Worm (Caenorhabditis elegans): ENCODE data around the gene ZC513.2.
A peak's percentile ranks its signal among the peaks of the same experiment; 100 is the strongest.

The ZC513.2 gene

ce11 chrV:8028825-8029489 lies 25.3 kb upstream of the ZC513.2 start, which contains the start of gene oma-2:
oma-2 (plus strand) TSS chrV:8029439.
- TF ChIP-seq ahr-1 (tag; optimal IDR thresholded peaks at IDR 0.05), result no peak
- TF ChIP-seq unc-42 (tag; optimal IDR thresholded peaks at IDR 0.05), result no peak
- no peak for TF ChIP-seq C08G9.2 (tag; optimal IDR thresholded peaks at IDR 0.05)
- TF ChIP-seq mec-3 (tag; optimal IDR thresholded peaks at IDR 0.05; ENCODE audit: borderline replicate concordance), result no peak

DNA sequence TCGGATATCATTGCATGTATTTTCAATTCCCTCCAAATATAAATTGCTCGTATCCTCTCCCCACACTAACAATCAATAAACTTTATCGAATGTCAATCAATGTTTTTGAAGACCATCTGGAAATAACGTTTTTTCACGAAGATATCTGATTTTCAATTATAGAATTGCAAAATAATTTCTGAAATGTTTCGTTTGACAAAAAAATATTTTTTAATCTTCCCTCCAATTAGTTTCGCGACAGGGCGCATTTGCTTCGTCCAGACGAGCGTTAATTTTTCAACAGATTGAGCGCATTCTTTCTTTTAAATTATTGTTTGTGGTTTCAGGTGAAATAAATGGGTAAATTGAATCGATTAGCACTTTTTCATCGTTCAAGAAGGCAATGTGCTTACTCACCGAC lies 23.1 kb upstream of the ZC513.2 start, which contains the start of gene vars-1:
TSS of gene vars-1 (plus strand) at position 291 of the 400 bp plus-strand sequence.
- TF ChIP-seq eyg-1 (tag; optimal IDR thresholded peaks at IDR 0.05), result no peak
- no peak for TF ChIP-seq nhr-11 (tag; optimal IDR thresholded peaks at IDR 0.05)
- peak; percentile 0 for TF ChIP-seq nfya-1 (tag; optimal IDR thresholded peaks at IDR 0.05)
- TF ChIP-seq unc-55 (GFP tag; optimal IDR thresholded peaks at IDR 0.05), result peak; percentile 54
- no peak for TF ChIP-seq ceh-22 (tag; optimal IDR thresholded peaks at IDR 0.05)
- peak; percentile 35 for TF ChIP-seq unc-42 (tag; optimal IDR thresholded peaks at IDR 0.05)
- TF ChIP-seq pat-9 (tag; optimal IDR thresholded peaks at IDR 0.05), result no peak

ce11 chrV:8034811-8035210 lies 19.4 kb upstream of the ZC513.2 start, which contains the start of gene algn-12:
algn-12 (plus strand) TSS chrV:8035111.
- TF ChIP-seq madf-2 (tag; optimal IDR thresholded peaks at IDR 0.05) (no peak), ceh-22 (tag; optimal IDR thresholded peaks at IDR 0.05) (no peak), pros-1 (tag; optimal IDR thresholded peaks at IDR 0.05) (no peak), ama-1 (optimal IDR thresholded peaks at IDR 0.05) (no peak), nhr-11 (tag; optimal IDR thresholded peaks at IDR 0.05) (no peak), mec-3 (tag; optimal IDR thresholded peaks at IDR 0.05; ENCODE audit: borderline replicate concordance) (no peak), ceh-34 (tag; optimal IDR thresholded peaks at IDR 0.05) (no peak), fkh-6 (tag; optimal IDR thresholded peaks at IDR 0.05) (no peak), eyg-1 (tag; optimal IDR thresholded peaks at IDR 0.05) (no peak), syd-9 (tag; optimal IDR thresholded peaks at IDR 0.05) (no peak), unc-42 (tag; optimal IDR thresholded peaks at IDR 0.05) (no peak), T23F11.4 (GFP tag; optimal IDR thresholded peaks at IDR 0.05) (no peak), pat-9 (tag; optimal IDR thresholded peaks at IDR 0.05) (no peak), fax-1 (tag; optimal IDR thresholded peaks at IDR 0.05) (no peak), che-1 (tag; optimal IDR thresholded peaks at IDR 0.05) (no peak)

DNA sequence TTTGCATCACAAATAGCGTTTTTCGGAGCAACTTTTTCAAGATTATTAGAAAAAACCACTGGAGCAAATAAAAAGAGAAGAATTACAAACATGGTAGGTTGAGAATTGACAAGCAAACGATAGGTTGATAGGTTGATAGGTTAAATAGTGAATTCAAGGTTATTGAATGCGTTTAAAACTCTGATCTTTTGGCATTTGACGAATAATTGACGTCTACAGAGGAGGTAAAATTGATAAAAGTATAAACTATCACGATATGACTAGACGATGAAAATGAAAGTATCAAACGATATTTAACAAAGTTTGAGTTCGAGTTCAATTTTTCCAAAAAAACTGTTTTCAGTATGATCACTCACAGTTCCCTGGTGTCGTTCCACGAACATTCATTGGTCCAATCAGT lies 18.3 kb upstream of the ZC513.2 start, which contains the start of gene ZC513.14:
TSS of gene ZC513.14 (minus strand) at position 101 of the 400 bp plus-strand sequence.
- TF ChIP-seq ceh-45 (GFP tag; IDR thresholded peaks at IDR 0.05) (no peak), pat-9 (tag; optimal IDR thresholded peaks at IDR 0.05) (no peak), lin-11 (tag; optimal IDR thresholded peaks at IDR 0.05) (no peak), fkh-10 (GFP tag; optimal IDR thresholded peaks at IDR 0.05) (no peak), K09A11.1 (tag; optimal IDR thresholded peaks at IDR 0.05; ENCODE audit: insufficient read depth) (no peak), madf-2 (tag; optimal IDR thresholded peaks at IDR 0.05) (no peak), gmeb-2 (tag; optimal IDR thresholded peaks at IDR 0.05) (no peak), ceh-19 (GFP tag; optimal IDR thresholded peaks at IDR 0.05) (no peak), ceh-48 (tag; optimal IDR thresholded peaks at IDR 0.05) (no peak), ceh-31 (tag; optimal IDR thresholded peaks at IDR 0.05) (no peak), K02D7.2 (tag; optimal IDR thresholded peaks at IDR 0.05) (no peak), eyg-1 (tag; optimal IDR thresholded peaks at IDR 0.05) (no peak), pha-4 (tag; optimal IDR thresholded peaks at IDR 0.05) (no peak), sdc-2 (tag; optimal IDR thresholded peaks at IDR 0.05) (no peak), tbx-2 (tag; optimal IDR thresholded peaks at IDR 0.05) (no peak), hlh-30 (tag; optimal IDR thresholded peaks at IDR 0.05; ENCODE audit: insufficient read depth) (no peak), ztf-16 (tag; optimal IDR thresholded peaks at IDR 0.05) (no peak), pag-3 (tag; optimal IDR thresholded peaks at IDR 0.05; ENCODE audit: borderline replicate concordance) (no peak), elt-2 (tag; optimal IDR thresholded peaks at IDR 0.05) (no peak), T23F11.4 (GFP tag; optimal IDR thresholded peaks at IDR 0.05) (no peak)
